Worm (Caenorhabditis elegans) whole organism, L4/young adult: Measurements from ENCODE around the gene ZK380.6.

Experiments used
- W03F9.2 ChIP-seq: fragments of 150-350 bp; optimal IDR thresholded peaks from 2 replicates; lab custom pipeline; 2014; ENCODE audit warnings: missing biosample characterization, missing genetic modification characterization
- dao-5 ChIP-seq: sonication (generic microtip); optimal IDR thresholded peaks from 2 replicates; lab custom pipeline; 2016; ENCODE audit warnings: missing genotype, missing genetic modification characterization, moderate library complexity, missing compliant biosample characterization
- him-1 ChIP-seq: sonication (generic microtip); optimal IDR thresholded peaks from 2 replicates; lab custom pipeline; 2016; ENCODE audit warnings: missing genotype, missing genetic modification reagents, missing genetic modification characterization, missing compliant biosample characterization

DNA sequence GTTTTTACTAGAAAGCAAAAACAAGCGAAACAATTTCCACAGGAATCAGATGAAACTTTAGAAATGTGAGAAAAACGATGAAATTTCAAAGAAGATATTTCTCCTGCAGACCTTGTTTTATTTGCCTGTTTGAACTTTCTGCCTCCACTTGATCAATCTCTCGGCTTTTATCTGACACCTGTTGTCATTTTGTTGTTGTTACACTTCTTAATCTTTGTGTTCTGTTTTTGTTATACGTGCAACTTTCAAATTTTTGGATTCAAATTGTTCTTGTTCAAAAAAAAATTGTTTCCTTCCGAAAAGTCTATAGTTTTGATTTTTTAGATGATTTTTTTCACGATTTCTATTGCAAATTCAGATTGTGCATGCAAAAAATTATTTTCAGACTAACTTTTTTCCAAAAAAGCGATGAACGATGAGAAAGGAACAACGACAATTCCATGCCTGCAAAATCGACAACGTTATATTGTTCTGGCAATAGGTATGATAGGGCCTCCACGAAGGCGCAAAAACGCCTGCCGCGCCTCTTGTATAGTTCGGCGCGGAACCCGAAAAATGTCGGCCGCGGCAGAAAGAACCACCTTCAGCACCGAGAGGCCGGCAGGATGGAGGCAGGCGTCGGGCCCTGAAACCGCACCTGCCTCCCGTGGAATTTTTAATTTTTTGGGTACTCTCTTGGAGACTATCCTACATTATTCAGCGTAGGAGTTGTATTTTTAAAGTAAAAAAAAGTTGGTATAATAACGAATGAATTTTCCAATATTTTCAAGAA, 33.4 kb upstream of the ZK380.6 start, which contains the start of gene H11E01.2:
- no peak for TF ChIP-seq dao-5 (tag; lab: Kevin White, UChicago)
- TF ChIP-seq him-1 (tag; lab: Kevin White, UChicago) = no peak
- TF ChIP-seq W03F9.2 = no peak
